Fruit fly (Drosophila melanogaster): Measurements from ENCODE around the gene CYLD.

Gene CYLD

DNA sequence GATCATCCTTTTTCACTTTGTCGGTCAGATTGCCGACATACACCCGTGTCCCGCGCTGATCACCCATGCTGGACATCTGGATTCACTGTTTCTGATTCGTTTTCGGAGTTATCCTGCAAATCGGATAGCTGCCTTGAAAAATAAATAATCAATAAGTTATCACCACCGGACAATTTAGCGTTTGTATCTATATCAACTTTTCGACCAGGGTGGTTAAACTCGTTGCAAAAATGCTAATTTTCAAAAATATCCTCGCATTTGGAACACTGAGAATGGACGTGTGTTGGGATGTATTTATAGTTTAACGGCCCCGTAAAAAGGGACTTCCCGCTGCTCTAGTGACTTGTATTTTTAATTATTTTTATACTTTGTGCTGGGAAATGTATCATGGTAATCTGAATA lies 36.3 kb downstream of the CYLD start, which contains the start of gene Rsf1 (continued):
- TF ChIP-seq CG7963 (GFP tag; IDR thresholded peaks at IDR 0.05; ENCODE audit: partially characterized antibody) = no peak
- TF ChIP-seq CG4617 (GFP tag; optimal IDR thresholded peaks at IDR 0.05; ENCODE audit: borderline replicate concordance) = peak; percentile 62
- TF ChIP-seq wek (GFP tag; optimal IDR thresholded peaks at IDR 0.05) = peak; percentile 22
- TF ChIP-seq CG12391 (tag; optimal IDR thresholded peaks at IDR 0.05) = no peak
- no peak for TF ChIP-seq HLH54F (GFP tag; optimal IDR thresholded peaks at IDR 0.05)
- no peak for TF ChIP-seq CG31224 (GFP tag; IDR thresholded peaks at IDR 0.05)
- TF ChIP-seq nmo (GFP tag; optimal IDR thresholded peaks at IDR 0.05) = peak; percentile 21
- no peak for TF ChIP-seq CG14441 (GFP tag; IDR thresholded peaks at IDR 0.05)
- TF ChIP-seq BEAF-32 (GFP tag; optimal IDR thresholded peaks at IDR 0.05) = no peak
- no peak for TF ChIP-seq Blimp-1 (GFP tag; optimal IDR thresholded peaks at IDR 0.05)
- no peak for TF ChIP-seq mam (GFP tag; optimal IDR thresholded peaks at IDR 0.05)
- no peak for TF ChIP-seq CG14014 (GFP tag; IDR thresholded peaks at IDR 0.05)
- no peak for TF ChIP-seq CG7556 (GFP tag; optimal IDR thresholded peaks at IDR 0.05)
- TF ChIP-seq Max (GFP tag; optimal IDR thresholded peaks at IDR 0.05) = no peak
- TF ChIP-seq CG10267 (tag; optimal IDR thresholded peaks at IDR 0.05) = no peak
- no peak for TF ChIP-seq Lpt (GFP tag; optimal IDR thresholded peaks at IDR 0.05)
- no peak for TF ChIP-seq NfI (GFP tag; optimal IDR thresholded peaks at IDR 0.05)
- TF ChIP-seq Gsc (GFP tag; IDR thresholded peaks at IDR 0.05) = no peak
- TF ChIP-seq CG9817 (tag; optimal IDR thresholded peaks at IDR 0.05) = no peak
- TF ChIP-seq prd (optimal IDR thresholded peaks at IDR 0.05) = no peak
- TF ChIP-seq prd (GFP tag; IDR thresholded peaks at IDR 0.05) = 0 out of 3 replicates have a peak, but pooled peaks have one; percentile 7
- no peak for TF ChIP-seq crol (GFP tag; IDR thresholded peaks at IDR 0.05)
- no peak for TF ChIP-seq Abd-B (GFP tag; optimal IDR thresholded peaks at IDR 0.05)
- TF ChIP-seq CG13123 (GFP tag; optimal IDR thresholded peaks at IDR 0.05) = no peak
- no peak for TF ChIP-seq Scr (GFP tag; IDR thresholded peaks at IDR 0.05; ENCODE audit: partially characterized antibody)
- TF ChIP-seq seq (GFP tag; IDR thresholded peaks at IDR 0.05) = no peak
- no peak for TF ChIP-seq CG31441 (GFP tag; IDR thresholded peaks at IDR 0.05)
- TF ChIP-seq H15 (GFP tag; IDR thresholded peaks at IDR 0.05) = no peak
- TF ChIP-seq Fer3 (tag; optimal IDR thresholded peaks at IDR 0.05) = no peak
- TF ChIP-seq trh (GFP tag; optimal IDR thresholded peaks at IDR 0.05) = no peak
- no peak for TF ChIP-seq CG31365 (tag; optimal IDR thresholded peaks at IDR 0.05)
- TF ChIP-seq D19B (GFP tag; optimal IDR thresholded peaks at IDR 0.05) = no peak
- no peak for TF ChIP-seq Gug (GFP tag; IDR thresholded peaks at IDR 0.05)
- peak; percentile 75 for TF ChIP-seq CG3281 (GFP tag; optimal IDR thresholded peaks at IDR 0.05)
- no peak for TF ChIP-seq CG1647 (GFP tag; optimal IDR thresholded peaks at IDR 0.05)
- no peak for TF ChIP-seq CG8290 (GFP tag; optimal IDR thresholded peaks at IDR 0.05)
- TF ChIP-seq CG8290 (tag; optimal IDR thresholded peaks at IDR 0.05) = no peak
- no peak for TF ChIP-seq CG2875 (GFP tag; optimal IDR thresholded peaks at IDR 0.05)
- TF ChIP-seq caup (GFP tag; optimal IDR thresholded peaks at IDR 0.05; ENCODE audit: severe bottlenecking) = no peak
- TF ChIP-seq tll (GFP tag; optimal IDR thresholded peaks at IDR 0.05) = no peak
- TF ChIP-seq nom (GFP tag; optimal IDR thresholded peaks at IDR 0.05) = peak; percentile 1
- TF ChIP-seq bcd (GFP tag; optimal IDR thresholded peaks at IDR 0.05) = no peak
- TF ChIP-seq CoRest (tag; optimal IDR thresholded peaks at IDR 0.05) = peak; percentile 41
- TF ChIP-seq lmd (GFP tag; IDR thresholded peaks at IDR 0.05) = no peak
- no peak for TF ChIP-seq HLH3B (GFP tag; IDR thresholded peaks at IDR 0.05)
- no peak for TF ChIP-seq gem (tag; optimal IDR thresholded peaks at IDR 0.05)
- no peak for TF ChIP-seq sim (GFP tag; IDR thresholded peaks at IDR 0.05)
- TF ChIP-seq lab (GFP tag; optimal IDR thresholded peaks at IDR 0.05) = no peak
- peak; percentile 20 for TF ChIP-seq CG2712 (tag; optimal IDR thresholded peaks at IDR 0.05)
- TF ChIP-seq otp (GFP tag; IDR thresholded peaks at IDR 0.05) = no peak
- no peak for TF ChIP-seq CG4404 (GFP tag; IDR thresholded peaks at IDR 0.05)
- TF ChIP-seq CG1529 (GFP tag; optimal IDR thresholded peaks at IDR 0.05) = no peak
